Worm (Caenorhabditis elegans): ENCODE results near the gene F21C10.3.

DNA sequence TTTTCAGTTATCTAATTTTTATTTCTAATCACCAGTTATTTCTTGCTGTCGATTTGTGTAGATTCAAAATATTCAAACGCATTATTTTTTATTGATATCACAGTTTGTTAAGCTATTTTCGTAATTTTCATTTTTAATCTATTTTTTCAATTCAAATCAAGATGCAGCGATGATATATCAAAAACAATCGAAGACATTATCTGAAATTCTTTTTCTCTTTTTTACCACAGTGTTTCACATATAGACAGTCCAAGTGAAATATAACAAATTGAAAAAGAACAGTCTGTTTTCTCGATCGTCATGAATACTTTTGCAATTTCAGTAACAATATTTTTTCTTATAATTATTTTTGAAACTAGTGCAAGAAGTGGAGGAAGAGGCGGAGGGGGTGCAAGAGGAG lies 2.5 kb upstream of the F21C10.3 start, which contains the start of gene F21C10.5:
- no peak for TF ChIP-seq npax-4 (tag; optimal IDR thresholded peaks at IDR 0.05)
- TF ChIP-seq dmd-4 (tag; optimal IDR thresholded peaks at IDR 0.05; ENCODE audit: borderline replicate concordance), result no peak
- TF ChIP-seq ceh-6 (GFP tag; optimal IDR thresholded peaks at IDR 0.05), result no peak
- TF ChIP-seq ama-1 (optimal IDR thresholded peaks at IDR 0.05), result no peak
- TF ChIP-seq ceh-18 (tag; optimal IDR thresholded peaks at IDR 0.05), result no peak
- TF ChIP-seq unc-86 (tag; optimal IDR thresholded peaks at IDR 0.05), result no peak
- TF ChIP-seq lim-6 (tag; optimal IDR thresholded peaks at IDR 0.05), result no peak
- TF ChIP-seq F13H6.1 (tag; optimal IDR thresholded peaks at IDR 0.05), result no peak
